Fruit fly (Drosophila melanogaster): ENCODE results near the gene CG6356.

CG6356 gene

DNA sequence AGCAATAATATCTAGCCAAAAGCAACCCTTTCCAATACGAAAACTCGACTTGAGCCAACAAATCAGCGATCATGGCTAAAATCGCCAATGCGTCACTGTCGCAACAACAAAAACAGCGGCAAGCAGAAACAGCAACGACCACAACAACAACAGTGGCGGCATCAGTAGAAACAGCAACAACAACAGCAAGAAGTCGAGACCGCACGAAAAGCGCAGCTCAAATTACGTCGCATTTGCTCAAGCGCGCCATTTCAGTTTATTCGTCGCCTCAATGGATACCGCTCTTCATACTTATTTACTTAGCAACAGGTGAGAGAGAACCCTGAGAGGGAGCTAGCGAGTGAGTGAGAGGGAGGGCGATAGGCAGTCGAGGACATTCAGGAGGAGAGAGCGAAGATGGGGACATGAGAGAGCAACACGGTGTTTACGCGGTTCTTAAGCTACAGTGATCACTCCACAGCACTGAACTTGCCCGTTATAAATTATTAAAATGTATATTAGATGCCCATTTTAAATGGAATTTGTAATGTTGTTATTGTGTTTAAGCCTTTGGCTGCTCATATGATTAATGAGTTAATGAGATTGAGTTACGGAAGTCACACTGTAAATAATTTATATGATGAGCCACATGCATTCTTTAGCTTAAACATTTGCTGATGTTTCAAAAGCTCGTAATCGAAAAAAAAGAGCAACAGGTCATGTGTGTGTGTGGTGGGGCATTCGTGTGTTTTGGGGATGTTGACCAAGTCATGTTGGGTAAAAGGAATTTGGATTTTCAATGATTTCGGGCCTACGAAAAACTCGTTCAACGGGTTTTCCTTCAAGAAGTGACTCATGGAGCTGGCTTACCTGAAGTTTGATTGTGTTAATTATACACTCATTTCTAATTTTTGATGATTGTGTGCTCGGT, 12.1 kb downstream of the CG6356 start (continued):
- peak; percentile 94 for TF ChIP-seq eg (GFP tag; IDR thresholded peaks at IDR 0.05)
- peak; percentile 96 for TF ChIP-seq spab (GFP tag; optimal IDR thresholded peaks at IDR 0.05)
- TF ChIP-seq CG11902 (GFP tag; optimal IDR thresholded peaks at IDR 0.05): peak; percentile 96
- TF ChIP-seq CG11294 (GFP tag; IDR thresholded peaks at IDR 0.05): peak; percentile 89
- peak; percentile 98 for TF ChIP-seq Ets21C (GFP tag; optimal IDR thresholded peaks at IDR 0.05)
- TF ChIP-seq vri (GFP tag; optimal IDR thresholded peaks at IDR 0.05): peak; percentile 99
- peak; percentile 98 for TF ChIP-seq CG10631 (GFP tag; optimal IDR thresholded peaks at IDR 0.05)
- TF ChIP-seq CG32006 (GFP tag; optimal IDR thresholded peaks at IDR 0.05): peak; percentile 92
- peak; percentile 97 for TF ChIP-seq net (GFP tag; optimal IDR thresholded peaks at IDR 0.05)
- peak; percentile 99 for TF ChIP-seq esn (GFP tag; optimal IDR thresholded peaks at IDR 0.05)
- peak; percentile 98 for TF ChIP-seq OdsH (GFP tag; optimal IDR thresholded peaks at IDR 0.05)
- TF ChIP-seq Eip78C (GFP tag): peak; percentile 100
- peak; percentile 89 for TF ChIP-seq Lpt (GFP tag; optimal IDR thresholded peaks at IDR 0.05)
- TF ChIP-seq Eip93F (GFP tag; optimal IDR thresholded peaks at IDR 0.05): peak; percentile 98
- peak; percentile 94 for TF ChIP-seq CG7368 (GFP tag; optimal IDR thresholded peaks at IDR 0.05)
- TF ChIP-seq Sox102F (GFP tag; optimal IDR thresholded peaks at IDR 0.05): peak; percentile 99
- TF ChIP-seq CG10669 (GFP tag; optimal IDR thresholded peaks at IDR 0.05): peak; percentile 96
- peak; percentile 97 for TF ChIP-seq Ets96B (tag; optimal IDR thresholded peaks at IDR 0.05)
- peak; percentile 96 for TF ChIP-seq dsx (GFP tag; optimal IDR thresholded peaks at IDR 0.05; ENCODE audit: poor library complexity, severe bottlenecking)
- peak; percentile 94 for TF ChIP-seq CG6808 (GFP tag; optimal IDR thresholded peaks at IDR 0.05)
- TF ChIP-seq Sox14 (GFP tag; optimal IDR thresholded peaks at IDR 0.05): peak; percentile 99
- TF ChIP-seq fkh (GFP tag; optimal IDR thresholded peaks at IDR 0.05): peak; percentile 69
- TF ChIP-seq acj6 (GFP tag; optimal IDR thresholded peaks at IDR 0.05): peak; percentile 99
- peak; percentile 99 for TF ChIP-seq topi (GFP tag; optimal IDR thresholded peaks at IDR 0.05)
- TF ChIP-seq dac (GFP tag; optimal IDR thresholded peaks at IDR 0.05): peak; percentile 72
- TF ChIP-seq salr (GFP tag; optimal IDR thresholded peaks at IDR 0.05): peak; percentile 91 to 97
- TF ChIP-seq achi (GFP tag; optimal IDR thresholded peaks at IDR 0.05): peak; percentile 96
- TF ChIP-seq CG9139 (GFP tag; optimal IDR thresholded peaks at IDR 0.05): peak; percentile 89
- TF ChIP-seq CG16779 (tag; optimal IDR thresholded peaks at IDR 0.05): peak; percentile 88
- peak; percentile 97 for TF ChIP-seq fd59A (GFP tag; optimal IDR thresholded peaks at IDR 0.05)
- peak; percentile 90 for TF ChIP-seq Hr4 (GFP tag; optimal IDR thresholded peaks at IDR 0.05)

DNA sequence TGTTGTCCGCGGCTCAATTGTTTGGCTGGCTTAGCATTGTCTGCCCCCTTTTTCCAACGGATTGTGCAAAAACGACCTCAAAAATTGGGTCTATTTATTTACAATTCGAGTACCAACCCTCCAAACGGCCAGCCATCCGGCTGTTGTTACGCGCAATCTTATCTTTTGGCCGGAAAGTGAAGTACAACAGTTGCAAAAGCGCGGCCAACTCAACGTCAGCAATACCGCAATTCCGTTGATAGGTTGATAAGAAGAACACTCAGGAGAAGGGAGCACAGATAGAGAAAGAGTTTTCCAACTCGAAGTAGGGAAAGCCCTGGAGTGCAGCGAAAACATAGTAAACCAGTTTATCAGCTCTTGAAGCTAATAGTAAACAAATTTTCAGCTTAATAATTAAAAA, 13.2 kb downstream of the CG6356 start:
- TF ChIP-seq Hr4 (GFP tag; optimal IDR thresholded peaks at IDR 0.05): no peak
- TF ChIP-seq Eip78C (GFP tag): no peak
- TF ChIP-seq Blimp-1 (GFP tag; optimal IDR thresholded peaks at IDR 0.05): no peak
- TF ChIP-seq vri (GFP tag; optimal IDR thresholded peaks at IDR 0.05): peak; percentile 63
- no peak for TF ChIP-seq CG8632 (GFP tag; optimal IDR thresholded peaks at IDR 0.05)
- no peak for TF ChIP-seq Smox (GFP tag; optimal IDR thresholded peaks at IDR 0.05)
- no peak for TF ChIP-seq fd59A (GFP tag; optimal IDR thresholded peaks at IDR 0.05)

DNA sequence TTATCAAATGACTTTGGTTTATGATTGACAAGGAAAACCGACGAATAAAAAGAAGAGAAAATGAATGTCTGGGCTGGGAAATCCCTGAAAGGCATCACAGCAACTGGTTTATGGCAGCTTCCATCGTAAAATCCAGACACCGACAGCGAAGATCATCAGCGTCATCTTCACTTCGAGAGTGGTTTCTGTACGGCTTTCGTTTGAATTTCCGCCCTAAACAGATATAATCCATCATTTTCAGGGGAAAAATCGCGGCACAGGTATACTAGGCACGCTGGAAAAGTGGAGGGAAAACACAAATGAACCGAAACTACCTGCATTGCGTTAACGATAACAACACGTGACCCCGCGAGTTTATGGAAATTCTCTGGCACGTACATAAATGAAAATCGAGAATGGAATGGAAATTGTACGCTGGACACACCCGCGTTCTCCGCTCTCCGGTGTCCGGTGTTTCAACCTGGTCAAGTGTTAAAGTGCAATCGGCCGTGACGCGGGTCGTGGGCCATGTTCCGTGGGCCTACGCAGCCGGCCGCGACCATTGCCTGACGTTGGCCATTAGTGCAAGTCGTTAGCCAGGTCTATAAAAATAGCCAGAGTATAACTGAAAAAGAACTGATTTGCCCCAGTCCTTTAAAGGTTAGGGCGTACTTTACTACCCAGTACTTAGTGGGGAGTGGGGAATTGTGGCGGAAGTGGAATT, 13.8 kb downstream of the CG6356 start:
- no peak for TF ChIP-seq CG6276 (GFP tag; optimal IDR thresholded peaks at IDR 0.05)
- TF ChIP-seq CG6854 (GFP tag; optimal IDR thresholded peaks at IDR 0.05): no peak
- TF ChIP-seq CG3032 (tag; optimal IDR thresholded peaks at IDR 0.05): no peak
- TF ChIP-seq Blimp-1 (GFP tag; optimal IDR thresholded peaks at IDR 0.05): no peak
- TF ChIP-seq spab (GFP tag; optimal IDR thresholded peaks at IDR 0.05): no peak
- TF ChIP-seq salr (GFP tag; optimal IDR thresholded peaks at IDR 0.05): no peak
- no peak for TF ChIP-seq CG10669 (GFP tag; optimal IDR thresholded peaks at IDR 0.05)
- no peak for TF ChIP-seq dsx (GFP tag; optimal IDR thresholded peaks at IDR 0.05; ENCODE audit: poor library complexity, severe bottlenecking)
- TF ChIP-seq Eip78C (GFP tag): no peak
- no peak for TF ChIP-seq topi (GFP tag; optimal IDR thresholded peaks at IDR 0.05)
- no peak for TF ChIP-seq Sox102F (GFP tag; optimal IDR thresholded peaks at IDR 0.05)
- no peak for TF ChIP-seq acj6 (GFP tag; optimal IDR thresholded peaks at IDR 0.05)
- no peak for TF ChIP-seq CG10631 (GFP tag; optimal IDR thresholded peaks at IDR 0.05)
- TF ChIP-seq pdm3 (GFP tag; optimal IDR thresholded peaks at IDR 0.05): no peak
